Worm (Caenorhabditis elegans): ENCODE results near the gene F34D10.3.

DNA sequence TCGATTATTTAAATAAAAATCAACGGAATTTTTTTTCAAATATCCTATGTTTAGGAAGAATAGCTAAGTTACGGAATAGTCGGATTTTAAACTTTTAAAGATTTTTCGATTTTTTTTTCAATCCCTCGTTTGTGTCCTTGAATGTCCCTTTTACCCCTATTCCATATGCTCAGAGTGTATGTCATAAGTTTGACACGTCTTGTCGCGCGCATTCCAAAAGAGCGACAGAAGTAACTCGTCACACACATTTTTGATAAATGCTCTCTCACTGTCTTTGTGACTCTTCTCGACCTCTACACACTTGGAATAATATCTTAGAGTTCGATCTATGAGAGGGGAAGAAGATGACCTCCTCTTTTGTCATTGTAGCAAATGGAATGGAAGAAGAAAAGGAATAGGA is 49.9 kb downstream of the F34D10.3 start:
- TF ChIP-seq him-1 (tag; optimal IDR thresholded peaks at IDR 0.05) (no peak), W03F9.2 (tag; optimal IDR thresholded peaks at IDR 0.05) (no peak), dao-5 (tag; optimal IDR thresholded peaks at IDR 0.05) (no peak)

Data from whole organism, L4/young adult.